Fruit fly (Drosophila melanogaster) whole organism: ENCODE measurements around the gene Tsen34.

Experiments used
- CG8478 ChIP-seq: fragments of >200 bp; optimal IDR thresholded peaks from 2 replicates; lab custom pipeline; 2018; ENCODE audit warnings: inconsistent platforms
- usp ChIP-seq: fragments of >200 bp; optimal IDR thresholded peaks from 2 replicates; lab custom pipeline; 2017; ENCODE audit warnings: missing biosample characterization, missing genetic modification characterization, mixed read lengths

dm6 chr3L:14755951-14756723, 5.5 kb downstream of the Tsen34 start:
- peak; percentile 90 for TF ChIP-seq CG8478 (lab: Kevin White, UChicago)
- no peak for TF ChIP-seq usp
